Worm (Caenorhabditis elegans): ENCODE data around the gene sri-7.

sri-7 gene

DNA sequence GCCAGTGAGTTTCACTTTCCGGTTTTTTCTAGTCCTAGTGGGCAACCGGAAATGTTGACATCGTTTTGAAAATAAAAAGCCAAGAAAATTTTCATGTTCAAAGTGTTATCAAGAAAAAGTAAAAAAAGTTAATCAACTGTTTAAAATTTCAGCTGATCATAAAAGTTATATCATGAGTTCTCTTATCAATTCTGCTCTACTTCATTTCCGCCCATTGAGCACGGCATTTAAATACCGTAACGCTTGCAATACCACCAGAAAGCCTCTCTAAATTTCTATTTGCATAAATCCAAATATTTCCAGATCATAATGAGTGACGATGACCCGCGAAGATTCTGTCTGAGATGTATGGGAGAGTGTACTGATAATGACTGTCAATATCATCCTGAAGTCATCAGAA, 44.5 kb downstream of the sri-7 start, which contains the start of gene T26H5.9:
Gene T26H5.9 (plus strand): TSS at position 302 of the 400 bp plus-strand sequence.
- TF ChIP-seq php-3 (GFP tag; IDR thresholded peaks at IDR 0.05) (no peak; the same call in 1 of the 2 replicates), Y105C5A.15 (GFP tag; IDR thresholded peaks at IDR 0.05) (no peak), ctbp-1 (GFP tag; IDR thresholded peaks at IDR 0.05) (no peak), egl-27 (tag; optimal IDR thresholded peaks at IDR 0.05) (no peak), zfp-2 (tag; optimal IDR thresholded peaks at IDR 0.05) (no peak), mdl-1 (tag; optimal IDR thresholded peaks at IDR 0.05) (no peak), unc-62 (GFP tag; optimal IDR thresholded peaks at IDR 0.05 in 1 of 2) (peak in 1 of 2 experiments; percentile 92), unc-62 (tag; optimal IDR thresholded peaks at IDR 0.05) (no peak), daf-16 (GFP tag; optimal IDR thresholded peaks at IDR 0.05) (no peak), daf-16 (tag; optimal IDR thresholded peaks at IDR 0.05) (peak; percentile 39), dpl-1 (GFP tag; optimal IDR thresholded peaks at IDR 0.05) (no peak), madf-9 (GFP tag; conservative IDR thresholded peaks at IDR 0.05) (no peak), nhr-76 (tag; optimal IDR thresholded peaks at IDR 0.05) (no peak), nhr-28 (tag; optimal IDR thresholded peaks at IDR 0.05) (peak; percentile 45), ztf-7 (tag; optimal IDR thresholded peaks at IDR 0.05) (no peak), pqm-1 (tag; optimal IDR thresholded peaks at IDR 0.05) (peak; percentile 12), unc-39 (tag; optimal IDR thresholded peaks at IDR 0.05) (no peak)

DNA sequence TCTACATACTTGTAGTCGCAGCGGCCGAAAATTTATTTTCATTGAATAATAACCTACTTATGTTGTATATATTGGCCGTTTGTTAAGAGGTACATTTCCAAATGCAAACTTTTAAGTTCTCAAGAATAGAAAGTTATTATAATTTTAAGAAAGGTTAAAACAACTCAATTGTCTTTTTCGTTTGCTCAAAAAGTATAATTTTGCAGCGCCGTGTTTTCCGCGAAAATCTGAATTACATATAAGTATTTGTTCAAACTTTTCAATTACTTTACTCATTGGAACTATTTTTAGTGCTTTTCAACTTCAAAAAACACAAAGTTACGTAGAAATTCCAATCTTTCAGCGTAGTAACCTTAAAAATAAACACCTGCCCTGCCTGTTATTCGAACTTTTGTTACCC, 45.3 kb downstream of the sri-7 start, which contains the start of gene srh-239:
Gene srh-239 (plus strand): TSS at position 301 of the 400 bp plus-strand sequence.
- no peak for TF ChIP-seq mxl-2 (GFP tag; conservative IDR thresholded peaks at IDR 0.05)
- TF ChIP-seq mes-2 (tag; optimal IDR thresholded peaks at IDR 0.05; ENCODE audit: poor library complexity, severe bottlenecking), result no peak
- no peak for TF ChIP-seq nhr-41 (GFP tag; IDR thresholded peaks at IDR 0.05)

DNA sequence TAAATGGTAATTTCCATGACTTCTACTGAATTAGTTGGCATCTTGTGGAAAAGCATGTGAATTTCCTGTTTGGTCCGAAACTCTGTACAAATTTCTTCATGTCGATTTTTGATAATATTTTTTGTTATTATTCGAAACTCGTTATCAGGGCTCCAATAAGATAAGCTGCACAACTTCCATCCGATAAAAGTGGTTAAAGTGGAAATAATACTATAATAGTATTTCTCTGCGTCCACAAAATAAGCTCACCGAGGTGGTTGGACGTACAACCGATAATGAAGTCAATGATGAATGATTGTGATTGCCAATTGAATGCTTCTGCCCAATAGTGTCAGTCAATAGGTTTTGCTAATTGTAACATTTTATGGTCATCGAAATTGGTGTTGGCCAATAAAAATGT, 48.3 kb downstream of the sri-7 start, which contains the start of gene T26H5.4:
Gene T26H5.4 (minus strand): TSS at position 294 of the 400 bp plus-strand sequence.
- TF ChIP-seq php-3 (GFP tag; IDR thresholded peaks at IDR 0.05) (peak; percentile 69; the same call in 1 of the 2 replicates), daf-16 (GFP tag; optimal IDR thresholded peaks at IDR 0.05) (no peak), daf-16 (tag; optimal IDR thresholded peaks at IDR 0.05) (peak; percentile 37), pqm-1 (tag; optimal IDR thresholded peaks at IDR 0.05) (peak; percentile 21), hif-1 (tag; optimal IDR thresholded peaks at IDR 0.05) (no peak), nhr-28 (tag; optimal IDR thresholded peaks at IDR 0.05) (peak; percentile 18)

DNA sequence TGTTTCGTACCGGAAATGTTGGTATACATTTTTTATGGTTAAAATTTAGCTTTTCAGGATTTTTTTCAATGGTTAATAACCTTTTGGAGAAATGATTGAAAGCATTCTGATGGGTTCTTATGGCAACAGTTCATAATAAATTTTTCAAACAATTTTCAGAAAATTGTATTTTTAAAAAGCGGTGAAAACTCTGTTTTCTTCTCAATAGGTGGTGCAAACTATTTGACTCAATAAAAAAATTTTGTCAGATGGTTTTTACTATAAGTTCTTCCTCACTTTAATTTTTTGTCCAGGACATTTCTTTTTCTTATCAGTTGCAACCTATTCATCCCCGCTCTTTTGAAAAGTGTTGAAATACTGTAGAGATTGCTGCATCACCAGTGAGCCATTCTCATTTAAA, 48.7 kb downstream of the sri-7 start, which contains the start of gene T26H5.14:
Gene T26H5.14 (plus strand): TSS at position 301 of the 400 bp plus-strand sequence.
- TF ChIP-seq unc-130 (GFP tag; optimal IDR thresholded peaks at IDR 0.05) (no peak), lir-3 (tag; optimal IDR thresholded peaks at IDR 0.05) (no peak), F49E8.2 (tag; optimal IDR thresholded peaks at IDR 0.05; ENCODE audit: borderline replicate concordance) (no peak), ceh-44 (GFP tag; IDR thresholded peaks at IDR 0.05) (no peak), mxl-2 (GFP tag; conservative IDR thresholded peaks at IDR 0.05) (no peak), zfp-3 (GFP tag; conservative IDR thresholded peaks at IDR 0.05) (no peak), dmd-9 (GFP tag; IDR thresholded peaks at IDR 0.05) (no peak), daf-16 (GFP tag; optimal IDR thresholded peaks at IDR 0.05) (no peak), daf-16 (tag; optimal IDR thresholded peaks at IDR 0.05) (no peak), spr-3 (GFP tag; optimal IDR thresholded peaks at IDR 0.05) (no peak), skn-1 (tag; optimal IDR thresholded peaks at IDR 0.05) (no peak)

DNA sequence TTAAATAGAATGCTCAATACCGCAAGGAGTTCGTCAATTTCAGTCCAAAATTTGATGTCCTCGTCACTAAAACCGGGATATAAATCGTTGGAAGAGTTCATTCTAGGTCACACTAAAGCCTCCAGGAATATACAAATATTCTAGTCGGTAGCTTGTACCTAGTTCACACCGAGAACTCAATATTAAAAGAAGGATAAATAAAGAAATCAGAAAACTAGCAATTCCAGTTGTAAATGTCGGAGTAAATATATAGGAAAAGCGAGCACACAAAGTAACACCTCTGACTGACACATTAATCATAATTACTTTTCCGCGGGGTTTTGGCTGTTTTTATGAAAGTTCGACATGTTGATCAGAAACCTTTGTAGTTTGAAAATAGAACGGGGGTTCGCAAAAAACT, 51.3 kb downstream of the sri-7 start, which contains the start of gene srw-33:
Gene srw-33 (minus strand): TSS at position 101 of the 400 bp plus-strand sequence.
- TF ChIP-seq nhr-41 (GFP tag; IDR thresholded peaks at IDR 0.05) (no peak), ztf-11 (tag; optimal IDR thresholded peaks at IDR 0.05) (no peak), ama-1 (optimal IDR thresholded peaks at IDR 0.05) (no peak), saeg-2 (GFP tag; IDR thresholded peaks at IDR 0.05) (no peak), egl-27 (tag; optimal IDR thresholded peaks at IDR 0.05) (no peak), R02D3.7 (tag; optimal IDR thresholded peaks at IDR 0.05) (no peak), dmd-9 (GFP tag; IDR thresholded peaks at IDR 0.05) (no peak)
